Worm (Caenorhabditis elegans) whole organism, early embryonic: ENCODE results near the gene gst-32.
"Not testable (repeated sequence)": the region's sequence is repeated elsewhere in the genome, so short reads cannot be mapped to it uniquely, and the experiment has no call there.

Experiments
- B0310.2 ChIP-seq: sonication (generic microtip); optimal IDR thresholded peaks from 2 replicates; lab custom pipeline; 2016; ENCODE audit warnings: mild to moderate bottlenecking, missing genetic modification characterization, missing compliant biosample characterization
- F13C5.2 ChIP-seq: sonication (generic microtip); optimal IDR thresholded peaks from 2 replicates; lab custom pipeline; 2017; ENCODE audit warnings: mild to moderate bottlenecking, missing genetic modification characterization, inconsistent platforms, missing compliant biosample characterization
- aly-1 ChIP-seq: sonication (generic microtip); optimal IDR thresholded peaks from 2 replicates; lab custom pipeline; 2016; ENCODE audit warnings: missing genetic modification characterization, missing compliant biosample characterization
- ama-1 ChIP-seq: fragments of 150-350 bp; optimal IDR thresholded peaks from 2 replicates; lab custom pipeline; 2014
- ceh-13 ChIP-seq: fragments of 200-800 bp; sonication (Bioruptor generic); optimal IDR thresholded peaks from 2 replicates; lab custom pipeline; 2018; ENCODE audit warnings: mild to moderate bottlenecking, missing genetic modification characterization, missing compliant biosample characterization
- ceh-36 ChIP-seq: sonication (generic microtip); optimal IDR thresholded peaks from 2 replicates; lab custom pipeline; 2016; ENCODE audit warnings: missing genetic modification characterization, inconsistent platforms, missing compliant biosample characterization
- ets-7 ChIP-seq: sonication (generic microtip); optimal IDR thresholded peaks from 2 replicates; lab custom pipeline; 2016; ENCODE audit warnings: missing genotype, missing genetic modification characterization, missing compliant biosample characterization
- flt-1 ChIP-seq: fragments of 200-800 bp; sonication (Bioruptor generic); IDR thresholded peaks from 2 replicates; pipeline ENCODE4 v1.3.6; 2022; ENCODE audit warnings: missing genetic modification characterization, missing compliant biosample characterization
- hmbx-1 ChIP-seq: sonication (generic microtip); optimal IDR thresholded peaks from 2 replicates; lab custom pipeline; 2016; ENCODE audit warnings: mild to moderate bottlenecking, missing genetic modification characterization, missing compliant biosample characterization
- hmg-4 ChIP-seq: fragments of 200-800 bp; sonication (Bioruptor generic); optimal IDR thresholded peaks from 2 replicates; lab custom pipeline; 2018; ENCODE audit warnings: mild to moderate bottlenecking, missing genetic modification characterization, missing compliant biosample characterization
- hnd-1 ChIP-seq: sonication (generic microtip); optimal IDR thresholded peaks from 2 replicates; lab custom pipeline; 2016; ENCODE audit warnings: missing genetic modification characterization, missing compliant biosample characterization
- pes-1 ChIP-seq: fragments of 200-800 bp; sonication (Bioruptor generic); IDR thresholded peaks from 2 replicates; pipeline ENCODE4 v1.3.6; 2022; ENCODE audit warnings: missing genetic modification reagents, missing genetic modification characterization, missing compliant biosample characterization
- scrt-1 ChIP-seq: fragments of 200-800 bp; sonication (Bioruptor generic); IDR thresholded peaks from 2 replicates; pipeline ENCODE4 v1.3.6; 2022; ENCODE audit warnings: missing genetic modification characterization, missing compliant biosample characterization
- sea-1 ChIP-seq: fragments of 200-800 bp; sonication (Bioruptor generic); conservative IDR thresholded peaks from 2 replicates; pipeline ENCODE4 v1.3.6; 2022; ENCODE audit warnings: missing genetic modification characterization, missing compliant biosample characterization
- tbx-11 ChIP-seq: fragments of 200-800 bp; sonication (Bioruptor generic); IDR thresholded peaks from 2 replicates; pipeline ENCODE4 v1.3.6; 2022; ENCODE audit warnings: missing genetic modification characterization, missing compliant biosample characterization
- tbx-37 ChIP-seq: fragments of 200-800 bp; sonication (Bioruptor generic); conservative IDR thresholded peaks from 2 replicates; pipeline ENCODE4 v1.3.6; 2022; ENCODE audit warnings: missing genetic modification reagents, missing genetic modification characterization, missing compliant biosample characterization
- tra-4 ChIP-seq: sonication (generic microtip); optimal IDR thresholded peaks from 2 replicates; lab custom pipeline; 2017; ENCODE audit warnings: missing genetic modification characterization, missing compliant biosample characterization

gst-32 gene

DNA sequence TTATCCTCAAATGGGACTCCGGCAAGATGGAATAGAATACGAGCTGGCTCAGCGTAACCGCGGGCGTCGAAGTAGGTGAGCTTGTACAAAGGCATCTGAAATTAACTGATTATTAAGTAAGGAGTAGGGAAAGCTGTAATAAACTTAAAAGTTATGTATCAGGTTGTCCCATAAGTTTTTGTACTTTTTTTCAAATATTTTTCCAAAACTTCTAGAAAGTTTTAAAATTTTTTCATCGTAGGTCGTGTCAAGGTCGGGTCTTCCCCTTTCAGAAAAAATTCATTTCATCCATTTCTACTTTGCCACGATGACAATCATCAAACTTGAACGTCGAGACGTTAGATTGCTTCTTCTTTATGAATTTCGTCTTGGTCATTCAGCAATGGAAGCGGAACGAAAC is 6.6 kb downstream of the gst-32 start, which contains the start of gene gst-39:
Gene gst-39, minus strand, starts transcription at position 101 of the 400 bp plus-strand sequence.
- not testable (repeated sequence) for TF ChIP-seq ets-7 (tag; lab: Kevin White, UChicago); tbx-37 (GFP tag; lab: Robert Waterston, UW); scrt-1 (GFP tag; lab: Robert Waterston, UW)

DNA sequence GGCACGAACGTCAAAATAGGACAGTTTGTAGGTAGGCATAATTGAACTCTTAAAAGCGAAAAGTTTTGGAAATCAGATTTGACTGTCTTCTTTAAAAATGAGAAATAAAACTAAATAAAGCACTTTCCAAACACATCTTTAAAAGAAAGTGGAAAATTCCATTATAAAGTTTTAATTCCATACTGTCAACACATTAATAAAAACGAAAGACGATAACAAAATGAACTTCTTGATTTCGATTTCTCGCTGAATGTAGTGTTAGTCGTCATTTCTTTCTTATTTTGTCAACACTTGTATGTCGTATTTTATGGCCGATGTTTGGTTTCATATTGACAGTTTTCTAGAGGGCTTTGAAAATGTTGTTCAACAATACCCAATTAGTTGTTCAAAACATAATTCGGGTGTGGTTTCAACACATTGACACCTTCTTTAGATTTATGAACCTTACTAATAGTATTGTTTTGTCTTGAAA is 8.5 kb downstream of the gst-32 start, which contains the start of gene gst-29:
Gene gst-29, minus strand, starts transcription at position 51 of the 472 bp plus-strand sequence.
- no peak for TF ChIP-seq aly-1 (tag; lab: Kevin White, UChicago)
- no peak for TF ChIP-seq tbx-11
- TF ChIP-seq tbx-37 (GFP tag; lab: Robert Waterston, UW): no peak
- no peak for TF ChIP-seq sea-1 (GFP tag; lab: Robert Waterston, UW)
- no peak for TF ChIP-seq tra-4 (tag; lab: Kevin White, UChicago)
- TF ChIP-seq F13C5.2 (tag; lab: Kevin White, UChicago): no peak
- TF ChIP-seq flt-1 (GFP tag; lab: Robert Waterston, UW): no peak
- TF ChIP-seq ama-1 (lab: Kevin White, UChicago): no peak
- no peak for TF ChIP-seq ceh-36 (tag; lab: Kevin White, UChicago)
- TF ChIP-seq hmg-4 (GFP tag; lab: Kevin White, UChicago): no peak
- no peak for TF ChIP-seq ceh-13 (GFP tag; lab: Kevin White, UChicago)
- TF ChIP-seq hmbx-1 (tag; lab: Kevin White, UChicago): no peak
- no peak for TF ChIP-seq hnd-1 (tag; lab: Kevin White, UChicago)
- no peak for TF ChIP-seq pes-1 (GFP tag; lab: Robert Waterston, UW)
- no peak for TF ChIP-seq ets-7 (tag; lab: Kevin White, UChicago)
- no peak for TF ChIP-seq scrt-1 (GFP tag; lab: Robert Waterston, UW)
- no peak for TF ChIP-seq B0310.2 (tag; lab: Kevin White, UChicago)

DNA sequence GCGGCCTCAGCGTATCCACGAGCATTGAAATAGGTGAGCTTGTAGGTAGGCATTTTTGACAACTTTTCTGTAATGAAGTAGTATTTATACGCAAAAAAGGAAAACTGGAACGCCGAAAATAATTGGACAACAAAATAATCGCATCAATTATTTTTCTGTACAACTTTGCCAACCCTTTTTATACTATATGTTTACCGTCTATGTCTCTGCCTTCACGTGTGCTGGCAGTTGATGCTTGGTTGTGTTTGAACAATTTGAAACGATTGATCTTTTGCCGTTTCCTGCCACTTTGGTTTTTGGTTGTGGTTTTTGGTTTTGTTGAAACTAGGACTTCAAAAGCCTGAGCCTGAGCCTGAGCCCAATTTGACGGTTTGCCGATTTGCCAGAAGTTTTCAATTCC is 11.1 kb downstream of the gst-32 start, which contains the start of gene gst-28:
Gene gst-28, minus strand, starts transcription at position 238 of the 400 bp plus-strand sequence.
- TF ChIP-seq hnd-1 (tag; lab: Kevin White, UChicago): no peak
- no peak for TF ChIP-seq scrt-1 (GFP tag; lab: Robert Waterston, UW)
- no peak for TF ChIP-seq ama-1 (lab: Kevin White, UChicago)
- TF ChIP-seq F13C5.2 (tag; lab: Kevin White, UChicago): no peak
- no peak for TF ChIP-seq tbx-11
- TF ChIP-seq tbx-37 (GFP tag; lab: Robert Waterston, UW): no peak
- no peak for TF ChIP-seq ceh-13 (GFP tag; lab: Kevin White, UChicago)
- TF ChIP-seq sea-1 (GFP tag; lab: Robert Waterston, UW): no peak
- TF ChIP-seq tra-4 (tag; lab: Kevin White, UChicago): no peak
- TF ChIP-seq ets-7 (tag; lab: Kevin White, UChicago): no peak
- TF ChIP-seq ceh-36 (tag; lab: Kevin White, UChicago): no peak

DNA sequence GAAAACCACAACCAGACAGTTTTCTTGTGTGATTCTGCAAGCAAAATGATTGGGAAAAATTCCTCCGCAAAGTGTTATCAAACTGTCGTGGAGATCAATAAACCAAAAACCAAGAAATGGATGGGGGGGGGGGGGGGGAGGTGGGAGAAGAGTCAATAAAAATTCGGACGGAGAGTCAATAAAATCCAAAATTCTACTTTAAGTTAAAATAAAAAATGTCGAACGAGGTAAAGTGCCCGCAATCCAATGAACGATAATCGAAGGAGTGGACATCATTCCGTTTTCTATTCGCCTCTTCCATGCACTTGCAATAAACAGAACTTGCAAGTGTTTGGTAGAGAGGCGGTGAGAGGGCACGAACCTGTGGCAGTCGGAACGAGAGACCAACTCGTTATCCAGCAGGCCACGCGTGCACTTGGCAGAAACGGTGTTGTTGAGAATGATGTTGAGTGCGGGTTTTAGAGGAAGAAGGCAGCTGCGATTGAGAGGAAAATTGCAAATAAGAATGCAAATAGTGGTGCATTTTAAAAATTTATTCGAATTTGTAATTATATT is 12.6 kb downstream of the gst-32 start, which contains the start of gene gst-27:
Gene gst-27, minus strand, starts transcription at position 51 of the 555 bp plus-strand sequence.
- TF ChIP-seq ets-7 (tag; lab: Kevin White, UChicago) (peak; percentile 65), tra-4 (tag; lab: Kevin White, UChicago) (peak; percentile 33), B0310.2 (tag; lab: Kevin White, UChicago) (peak; percentile 76), ama-1 (lab: Kevin White, UChicago) (no peak), ceh-36 (tag; lab: Kevin White, UChicago) (peak; percentile 81), hmg-4 (GFP tag; lab: Kevin White, UChicago) (peak; percentile 92), scrt-1 (GFP tag; lab: Robert Waterston, UW) (peak; percentile 91), hmbx-1 (tag; lab: Kevin White, UChicago) (peak; percentile 43), flt-1 (GFP tag; lab: Robert Waterston, UW) (peak; percentile 90), tbx-37 (GFP tag; lab: Robert Waterston, UW) (peak; percentile 75), sea-1 (GFP tag; lab: Robert Waterston, UW) (peak; percentile 86), tbx-11 (peak; percentile 86), ceh-13 (GFP tag; lab: Kevin White, UChicago) (peak; percentile 75), hnd-1 (tag; lab: Kevin White, UChicago) (peak; percentile 79), pes-1 (GFP tag; lab: Robert Waterston, UW) (peak; percentile 88), F13C5.2 (tag; lab: Kevin White, UChicago) (peak; percentile 92), aly-1 (tag; lab: Kevin White, UChicago) (peak; percentile 82)

DNA sequence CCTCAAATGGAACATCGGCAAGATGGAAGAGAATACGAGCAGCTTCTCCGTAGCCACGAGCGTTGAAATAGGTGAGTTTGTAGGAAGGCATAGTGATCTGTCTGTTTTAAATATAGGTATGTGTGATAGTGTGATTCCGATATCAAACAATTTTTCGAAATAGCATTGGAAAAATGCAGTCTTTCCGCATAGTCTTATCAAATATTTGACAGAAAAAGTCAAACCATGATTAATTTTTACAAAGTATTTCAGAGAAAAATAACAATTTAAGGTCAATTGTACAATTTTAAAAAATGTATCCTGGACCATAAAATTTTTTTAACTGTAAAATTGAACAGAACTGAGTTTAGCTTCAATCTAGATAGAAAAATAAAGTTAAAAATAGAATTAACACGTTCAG is 13.9 kb downstream of the gst-32 start, which contains the start of gene gst-26:
Gene gst-26, minus strand, starts transcription at position 101 of the 400 bp plus-strand sequence.
- no peak for TF ChIP-seq ceh-36 (tag; lab: Kevin White, UChicago)
- TF ChIP-seq hmg-4 (GFP tag; lab: Kevin White, UChicago): no peak
- TF ChIP-seq aly-1 (tag; lab: Kevin White, UChicago): no peak
- no peak for TF ChIP-seq ets-7 (tag; lab: Kevin White, UChicago)
- no peak for TF ChIP-seq scrt-1 (GFP tag; lab: Robert Waterston, UW)
- no peak for TF ChIP-seq tbx-11
- TF ChIP-seq ama-1 (lab: Kevin White, UChicago): no peak
- TF ChIP-seq tbx-37 (GFP tag; lab: Robert Waterston, UW): no peak
- TF ChIP-seq F13C5.2 (tag; lab: Kevin White, UChicago): no peak
- no peak for TF ChIP-seq hmbx-1 (tag; lab: Kevin White, UChicago)
- TF ChIP-seq flt-1 (GFP tag; lab: Robert Waterston, UW): no peak
- TF ChIP-seq tra-4 (tag; lab: Kevin White, UChicago): no peak
- no peak for TF ChIP-seq sea-1 (GFP tag; lab: Robert Waterston, UW)
- no peak for TF ChIP-seq ceh-13 (GFP tag; lab: Kevin White, UChicago)
- TF ChIP-seq B0310.2 (tag; lab: Kevin White, UChicago): no peak
- no peak for TF ChIP-seq pes-1 (GFP tag; lab: Robert Waterston, UW)
- TF ChIP-seq hnd-1 (tag; lab: Kevin White, UChicago): no peak

DNA sequence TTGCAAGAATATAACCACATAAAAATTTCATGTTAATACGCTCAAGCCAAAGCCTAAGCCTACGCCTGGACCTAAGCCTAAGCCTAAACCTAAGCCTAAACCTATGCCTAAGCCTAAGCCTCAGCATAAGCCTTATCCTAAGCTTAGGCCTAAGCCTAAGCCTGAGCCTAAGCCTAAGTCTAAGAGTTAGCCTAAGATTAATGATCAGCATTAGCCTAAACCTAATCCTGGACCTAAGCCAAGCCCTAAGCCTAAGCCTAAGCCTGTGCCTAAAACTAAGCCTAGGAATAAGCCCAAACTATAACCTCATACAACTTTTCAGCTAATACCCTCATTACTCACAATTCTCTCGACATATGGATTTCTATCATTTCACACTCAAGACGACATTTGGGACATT is 20.0 kb downstream of the gst-32 start:
- TF ChIP-seq ceh-36 (tag; lab: Kevin White, UChicago) (peak; percentile 82), sea-1 (GFP tag; lab: Robert Waterston, UW) (no peak), hmbx-1 (tag; lab: Kevin White, UChicago) (no peak), tra-4 (tag; lab: Kevin White, UChicago) (no peak), F13C5.2 (tag; lab: Kevin White, UChicago) (no peak), hmg-4 (GFP tag; lab: Kevin White, UChicago) (no peak), hnd-1 (tag; lab: Kevin White, UChicago) (no peak), ceh-13 (GFP tag; lab: Kevin White, UChicago) (no peak), scrt-1 (GFP tag; lab: Robert Waterston, UW) (no peak)
